Worm (Caenorhabditis elegans) whole organism, L1 larva: ENCODE measurements around the gene Y26G10.1.

Experiments
- C04F5.9 ChIP-seq: sonication (generic microtip); optimal IDR thresholded peaks from 2 replicates; lab custom pipeline; 2016; ENCODE audit warnings: missing genetic modification characterization, missing compliant biosample characterization
- C16A3.4 ChIP-seq: fragments of 150-350 bp; optimal IDR thresholded peaks from 2 replicates; lab custom pipeline; 2014; ENCODE audit warnings: missing biosample characterization, missing genetic modification characterization
- C34B4.2 ChIP-seq: sonication (generic microtip); optimal IDR thresholded peaks from 2 replicates; lab custom pipeline; 2017; ENCODE audit warnings: mild to moderate bottlenecking, missing genetic modification characterization, missing compliant biosample characterization
- F16B12.6 ChIP-seq: fragments of 150-350 bp; optimal IDR thresholded peaks from 2 replicates; lab custom pipeline; 2014; ENCODE audit warnings: missing biosample characterization, missing genetic modification characterization
- alr-1 ChIP-seq: fragments of 200-800 bp; sonication (Bioruptor generic); optimal IDR thresholded peaks from 2 replicates; lab custom pipeline; 2018; ENCODE audit warnings: borderline replicate concordance, mild to moderate bottlenecking, missing genetic modification characterization, missing compliant biosample characterization
- blmp-1 ChIP-seq: fragments of 150-350 bp; optimal IDR thresholded peaks from 2 replicates; lab custom pipeline; 2014; ENCODE audit warnings: missing biosample characterization, missing genetic modification characterization
- ceh-82 ChIP-seq, 3 experiments: fragments of 150-350 bp in 1 of 3; sonication (generic microtip) in 2 of 3; optimal IDR thresholded peaks; 2 replicates each; lab custom pipeline; 2014 to 2017; ENCODE audit warnings: missing biosample characterization in 3 of 3, missing genetic modification characterization in 3 of 3
- ceh-88 ChIP-seq: fragments of 200-800 bp; sonication (Bioruptor generic); IDR thresholded peaks from 2 replicates; pipeline ENCODE4 v1.3.6; 2022; ENCODE audit warnings: missing genetic modification characterization, missing compliant biosample characterization
- ces-1 ChIP-seq: fragments of 150-350 bp; optimal IDR thresholded peaks from 2 replicates; lab custom pipeline; 2014; ENCODE audit warnings: missing biosample characterization, missing genetic modification reagents, missing genetic modification characterization
- efl-1 ChIP-seq, 4 experiments: fragments of 150-350 bp; optimal IDR thresholded peaks in 3 of 4; peaks in 1 of 4; 1 replicate in 1 of 4; 2 replicates in 3 of 4; lab custom pipeline; 2014; ENCODE audit warnings: missing biosample characterization in 2 of 4, missing genetic modification characterization in 2 of 4, missing genetic modification reagents in 2 of 4
- egl-13 ChIP-seq: sonication (generic microtip); optimal IDR thresholded peaks from 2 replicates; lab custom pipeline; 2016; ENCODE audit warnings: missing genotype, missing genetic modification reagents, missing genetic modification characterization, missing compliant biosample characterization
- elt-3 ChIP-seq, 6 experiments: fragments of 150-350 bp in 1 of 6; sonication (generic microtip); optimal IDR thresholded peaks; 2 replicates each; lab custom pipeline; 2017 to 2018; ENCODE audit warnings: missing biosample characterization in 6 of 6, missing genetic modification characterization in 6 of 6, inconsistent platforms in 1 of 6
- fkh-10 ChIP-seq: sonication (generic microtip); optimal IDR thresholded peaks from 2 replicates; lab custom pipeline; 2017; ENCODE audit warnings: missing biosample characterization, missing genetic modification reagents, missing genetic modification characterization
- hlh-4 ChIP-seq: sonication (generic microtip); optimal IDR thresholded peaks from 2 replicates; lab custom pipeline; 2016; ENCODE audit warnings: mild to moderate bottlenecking, missing genetic modification characterization, missing compliant biosample characterization
- hpl-2 ChIP-seq: fragments of 150-350 bp; optimal IDR thresholded peaks from 2 replicates; lab custom pipeline; 2014; ENCODE audit warnings: missing biosample characterization, missing genetic modification reagents, missing genetic modification characterization
- lin-14 ChIP-seq: fragments of 200-800 bp; sonication (Bioruptor generic); optimal IDR thresholded peaks from 2 replicates; lab custom pipeline; 2018; ENCODE audit warnings: mild to moderate bottlenecking, missing genetic modification characterization, moderate library complexity, missing compliant biosample characterization
- lin-35 ChIP-seq, 2 experiments: fragments of 150-350 bp; optimal IDR thresholded peaks; 2 replicates each; lab custom pipeline; 2014; ENCODE audit warnings: missing biosample characterization in 2 of 2, missing genetic modification characterization in 2 of 2, missing genetic modification reagents in 2 of 2
- lin-39 ChIP-seq: fragments of 150-350 bp; optimal IDR thresholded peaks from 2 replicates; lab custom pipeline; 2014; ENCODE audit warnings: missing biosample characterization, missing genetic modification reagents, missing genetic modification characterization
- lsy-2 ChIP-seq, 2 experiments: fragments of 150-350 bp; optimal IDR thresholded peaks; 2 replicates each; lab custom pipeline; 2014; ENCODE audit warnings: missing biosample characterization in 2 of 2, missing genetic modification characterization in 2 of 2
- nhr-11 ChIP-seq: fragments of 150-350 bp; optimal IDR thresholded peaks from 2 replicates; lab custom pipeline; 2014; ENCODE audit warnings: missing biosample characterization, missing genetic modification characterization
- nhr-19 ChIP-seq: fragments of 200-800 bp; sonication (Bioruptor generic); conservative IDR thresholded peaks from 2 replicates; pipeline ENCODE4 v1.3.6; 2022; ENCODE audit warnings: missing genetic modification characterization, missing compliant biosample characterization
- nhr-20 ChIP-seq: sonication (generic microtip); optimal IDR thresholded peaks from 2 replicates; lab custom pipeline; 2016; ENCODE audit warnings: mild to moderate bottlenecking, missing genetic modification characterization, missing compliant biosample characterization
- nhr-28 ChIP-seq: fragments of 150-350 bp; optimal IDR thresholded peaks from 2 replicates; lab custom pipeline; 2014; ENCODE audit warnings: missing biosample characterization, missing genetic modification characterization
- nhr-47 ChIP-seq: sonication (generic microtip); optimal IDR thresholded peaks from 2 replicates; lab custom pipeline; 2016; ENCODE audit warnings: mild to moderate bottlenecking, missing genetic modification characterization, moderate library complexity, missing compliant biosample characterization
- nhr-71 ChIP-seq: sonication (generic microtip); optimal IDR thresholded peaks from 2 replicates; lab custom pipeline; 2016; ENCODE audit warnings: mild to moderate bottlenecking, missing genetic modification characterization, moderate library complexity, missing compliant biosample characterization
- nhr-84 ChIP-seq: sonication (generic microtip); optimal IDR thresholded peaks from 2 replicates; lab custom pipeline; 2017; ENCODE audit warnings: missing biosample characterization, missing genetic modification characterization
- nhr-85 ChIP-seq: sonication (generic microtip); peaks from one replicate; lab custom pipeline; 2016; ENCODE audit warnings: missing genetic modification characterization, inconsistent platforms, missing compliant biosample characterization
- pqm-1 ChIP-seq: sonication (generic microtip); optimal IDR thresholded peaks from 3 replicates; lab custom pipeline; 2017; ENCODE audit warnings: missing biosample characterization, missing genetic modification characterization
- rnt-1 ChIP-seq: sonication (generic microtip); optimal IDR thresholded peaks from 2 replicates; lab custom pipeline; 2016; ENCODE audit warnings: mild to moderate bottlenecking, missing genetic modification characterization, moderate library complexity, missing compliant biosample characterization
- swsn-7 ChIP-seq: sonication (generic microtip); optimal IDR thresholded peaks from 2 replicates; lab custom pipeline; 2016; ENCODE audit warnings: missing genetic modification characterization, missing compliant biosample characterization
- tbx-2 ChIP-seq: sonication (generic microtip); optimal IDR thresholded peaks from 2 replicates; lab custom pipeline; 2016; ENCODE audit warnings: missing genetic modification characterization, missing compliant biosample characterization
- unc-30 ChIP-seq: sonication (generic microtip); optimal IDR thresholded peaks from 2 replicates; lab custom pipeline; 2017; ENCODE audit warnings: missing biosample characterization, missing genetic modification characterization
- unc-98 ChIP-seq: fragments of 200-800 bp; sonication (Bioruptor generic); IDR thresholded peaks from 2 replicates; pipeline ENCODE4 v1.3.6; 2022; ENCODE audit warnings: missing genetic modification characterization, missing compliant biosample characterization
- vab-15 ChIP-seq: sonication (generic microtip); optimal IDR thresholded peaks from 2 replicates; lab custom pipeline; 2017; ENCODE audit warnings: missing genotype, mild to moderate bottlenecking, missing genetic modification characterization, missing compliant biosample characterization
- zip-4 ChIP-seq: fragments of 200-800 bp; sonication (Bioruptor generic); optimal IDR thresholded peaks from 2 replicates; lab custom pipeline; 2018; ENCODE audit warnings: mild to moderate bottlenecking, missing genetic modification characterization, moderate library complexity, missing compliant biosample characterization

Gene Y26G10.1

DNA sequence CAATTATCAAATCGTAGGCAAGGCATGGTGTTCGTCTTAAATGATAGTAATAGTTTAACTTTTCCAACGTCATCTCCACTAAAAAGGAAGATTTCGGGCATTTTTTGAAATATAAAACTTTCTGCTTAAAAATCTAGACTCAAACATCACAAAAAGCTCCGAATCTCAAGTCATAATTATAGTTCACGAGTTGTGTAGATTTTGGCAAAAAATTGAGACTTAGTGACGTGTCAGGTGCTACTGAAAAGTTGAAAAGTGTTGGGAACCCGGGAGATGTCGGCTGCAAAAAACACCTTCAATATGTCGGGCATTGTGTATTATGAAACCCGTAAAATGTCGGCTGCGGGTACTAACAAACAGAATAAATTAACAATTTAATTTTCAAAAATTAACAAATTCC is at the start of gene Y26G10.1:
Y26G10.1 (minus strand) TSS at position 101 of the 400 bp plus-strand sequence.
- TF ChIP-seq unc-98 (GFP tag; lab: Robert Waterston, UW) (no peak), hpl-2 (no peak), unc-30 (tag; lab: Kevin White, UChicago) (no peak), lsy-2 (tag; optimal IDR thresholded peaks at IDR 0.05; lab: Kevin White, UChicago) (no peak), egl-13 (tag; lab: Kevin White, UChicago) (no peak), blmp-1 (no peak), hlh-4 (tag; lab: Kevin White, UChicago) (no peak)

DNA sequence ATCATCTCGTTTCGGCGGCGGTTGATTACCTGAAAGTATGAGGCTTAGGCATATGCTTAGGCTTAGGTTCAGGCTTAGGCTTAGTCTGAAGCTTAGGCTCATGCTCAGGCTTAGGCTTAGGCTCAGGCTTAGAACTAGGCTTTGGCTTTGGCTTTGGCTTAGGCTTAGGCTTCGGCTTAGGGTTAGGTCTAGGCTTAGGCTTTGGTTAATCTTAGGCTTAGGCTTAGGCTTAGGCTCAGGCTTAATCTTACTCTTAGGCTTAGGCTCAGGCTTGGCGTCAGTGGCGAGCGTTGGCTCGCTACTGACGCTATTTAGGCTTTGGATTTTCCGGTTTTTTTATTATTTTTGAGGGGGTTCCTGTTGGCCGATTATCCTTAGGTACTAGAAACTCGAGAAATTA is 48.1 kb upstream of the Y26G10.1 start:
- no peak for TF ChIP-seq nhr-85 (tag; lab: Kevin White, UChicago)
- no peak for TF ChIP-seq ceh-82 (tag; optimal IDR thresholded peaks at IDR 0.05; lab: Kevin White, UChicago)
- no peak for TF ChIP-seq nhr-28 (tag; lab: Kevin White, UChicago)

DNA sequence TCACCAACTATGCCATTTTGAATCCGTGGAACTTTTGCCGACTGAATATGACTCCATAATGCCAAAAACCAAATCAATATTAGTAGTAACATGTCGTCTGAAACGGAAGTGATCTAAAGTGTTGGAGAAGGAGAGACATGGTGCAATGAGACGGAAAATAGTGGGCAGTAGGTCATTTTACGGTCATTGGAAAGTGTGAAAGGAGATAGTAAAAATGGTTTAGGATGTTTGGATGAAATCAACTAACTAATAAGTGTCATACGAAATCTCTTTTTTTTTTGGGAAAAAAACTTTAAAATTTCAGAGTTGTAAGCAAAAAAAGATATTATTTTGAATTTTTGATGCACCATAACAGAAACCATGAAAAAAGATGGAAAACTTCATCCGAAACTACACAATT is 44.1 kb upstream of the Y26G10.1 start, which contains the start of gene cutl-4:
cutl-4 (minus strand) TSS at position 101 of the 400 bp plus-strand sequence.
- TF ChIP-seq alr-1 (no peak), lin-35 (GFP tag; optimal IDR thresholded peaks at IDR 0.05; lab: Kevin White, UChicago) (no peak)
- TF ChIP-seq, all 84 proteins: peak for 0

DNA sequence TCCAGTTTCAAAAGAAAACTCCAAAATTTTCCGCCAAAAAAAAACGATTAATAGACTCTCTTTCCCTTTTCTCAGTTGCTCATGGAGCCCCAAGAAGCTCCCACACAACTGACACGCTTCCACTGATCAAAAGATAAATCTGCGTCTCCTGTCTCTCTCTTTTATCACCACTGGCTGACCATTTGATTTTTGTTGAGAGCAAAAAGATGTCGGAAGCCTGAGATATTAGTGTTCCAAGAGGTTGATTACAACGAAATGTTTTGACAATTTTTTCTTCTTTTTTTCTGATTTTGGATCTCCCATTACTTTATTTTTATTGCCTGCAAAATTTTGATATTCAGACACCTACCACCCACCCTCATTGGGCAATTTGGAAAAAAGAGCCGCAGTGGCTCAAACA is 36.8 kb upstream of the Y26G10.1 start, which contains the start of gene twk-42:
twk-42 (minus strand) TSS at position 101 of the 400 bp plus-strand sequence.
- TF ChIP-seq rnt-1 (tag; lab: Kevin White, UChicago) (peak; percentile 29), vab-15 (tag; lab: Kevin White, UChicago) (no peak)

DNA sequence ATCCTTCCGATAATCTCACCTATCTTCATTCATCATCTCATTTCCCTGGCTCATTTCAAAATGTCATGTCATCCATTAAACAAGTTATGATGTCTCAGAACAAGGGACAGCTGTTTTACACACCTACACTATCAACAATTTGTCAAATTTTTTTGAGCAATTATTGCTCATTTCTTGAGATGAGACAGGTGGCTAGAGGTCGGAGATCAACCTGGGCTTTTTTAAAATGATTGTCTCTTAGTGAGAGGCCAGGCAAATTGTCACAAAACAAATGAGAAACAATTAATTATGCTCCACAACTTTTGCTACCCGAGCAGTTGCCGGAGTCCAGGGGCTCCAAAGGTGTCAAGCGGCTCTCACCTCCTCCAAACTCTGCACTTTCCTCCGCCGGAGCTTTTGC is 33.1 kb upstream of the Y26G10.1 start:
- TF ChIP-seq F16B12.6 (tag; lab: Kevin White, UChicago): no peak
- TF ChIP-seq nhr-19 (GFP tag; lab: Robert Waterston, UW): peak; percentile 47
- no peak for TF ChIP-seq C34B4.2 (tag; lab: Kevin White, UChicago)
- no peak for TF ChIP-seq ceh-88
- TF ChIP-seq nhr-11 (tag; lab: Kevin White, UChicago): peak; percentile 33
- no peak for TF ChIP-seq nhr-47 (tag; lab: Kevin White, UChicago)
- peak; percentile 69 for TF ChIP-seq vab-15 (tag; lab: Kevin White, UChicago)
- TF ChIP-seq lin-14 (GFP tag; lab: Kevin White, UChicago): peak; percentile 53
- no peak for TF ChIP-seq C04F5.9
- no peak for TF ChIP-seq ceh-82 (tag; optimal IDR thresholded peaks at IDR 0.05; lab: Kevin White, UChicago)
- peak; percentile 4 for TF ChIP-seq nhr-20 (tag; lab: Kevin White, UChicago)
- no peak for TF ChIP-seq fkh-10 (GFP tag; lab: Kevin White, UChicago)
- TF ChIP-seq tbx-2 (tag; lab: Kevin White, UChicago): peak; percentile 3
- TF ChIP-seq efl-1 (optimal IDR thresholded peaks at IDR 0.05; lab: Kevin White, UChicago): no peak
- TF ChIP-seq efl-1 (GFP tag; optimal IDR thresholded peaks at IDR 0.05 in 1 of 2; lab: Kevin White, UChicago): peak in 1 of 2 experiments; percentile 75
- TF ChIP-seq nhr-28 (tag; lab: Kevin White, UChicago): no peak
- no peak for TF ChIP-seq C16A3.4 (tag; lab: Kevin White, UChicago)
- no peak for TF ChIP-seq alr-1
- TF ChIP-seq zip-4 (GFP tag; lab: Kevin White, UChicago): no peak
- TF ChIP-seq rnt-1 (tag; lab: Kevin White, UChicago): peak; percentile 74
- no peak for TF ChIP-seq swsn-7 (tag; lab: Kevin White, UChicago)
- TF ChIP-seq unc-98 (GFP tag; lab: Robert Waterston, UW): no peak
- TF ChIP-seq lsy-2 (tag; optimal IDR thresholded peaks at IDR 0.05; lab: Kevin White, UChicago): peak in 1 of 2 experiments; percentile 32
- TF ChIP-seq hlh-4 (tag; lab: Kevin White, UChicago): no peak
- no peak for TF ChIP-seq nhr-84 (tag; lab: Kevin White, UChicago)
- no peak for TF ChIP-seq ces-1
- TF ChIP-seq lin-39 (tag; lab: Kevin White, UChicago): peak; percentile 68
- peak; percentile 70 for TF ChIP-seq nhr-71 (tag; lab: Kevin White, UChicago)
- TF ChIP-seq pqm-1 (tag; lab: Kevin White, UChicago): no peak
- no peak for TF ChIP-seq elt-3 (tag; optimal IDR thresholded peaks at IDR 0.05; lab: Kevin White, UChicago)
